Worm (Caenorhabditis elegans) whole organism, L1 larva: ENCODE results near the gene srh-69.

Experiments
- aly-2 ChIP-seq: fragments of 150-350 bp; optimal IDR thresholded peaks from 2 replicates; lab custom pipeline; 2014; ENCODE audit warnings: missing biosample characterization, missing genetic modification characterization
- ama-1 ChIP-seq: fragments of 150-350 bp; optimal IDR thresholded peaks from 2 replicates; lab custom pipeline; 2014
- ceh-82 ChIP-seq, 3 experiments: fragments of 150-350 bp in 1 of 3; sonication (generic microtip) in 2 of 3; optimal IDR thresholded peaks; 2 replicates each; lab custom pipeline; 2014 to 2017; ENCODE audit warnings: missing biosample characterization in 3 of 3, missing genetic modification characterization in 3 of 3
- elt-3 ChIP-seq, 6 experiments: fragments of 150-350 bp in 1 of 6; sonication (generic microtip); optimal IDR thresholded peaks; 2 replicates each; lab custom pipeline; 2017 to 2018; ENCODE audit warnings: missing biosample characterization in 6 of 6, missing genetic modification characterization in 6 of 6, inconsistent platforms in 1 of 6
- hpl-2 ChIP-seq: fragments of 150-350 bp; optimal IDR thresholded peaks from 2 replicates; lab custom pipeline; 2014; ENCODE audit warnings: missing biosample characterization, missing genetic modification reagents, missing genetic modification characterization
- lin-13 ChIP-seq: fragments of 150-350 bp; optimal IDR thresholded peaks from 2 replicates; lab custom pipeline; 2014; ENCODE audit warnings: missing biosample characterization, missing genetic modification reagents, missing genetic modification characterization
- lin-35 ChIP-seq, 2 experiments: fragments of 150-350 bp; optimal IDR thresholded peaks; 2 replicates each; lab custom pipeline; 2014; ENCODE audit warnings: missing biosample characterization in 2 of 2, missing genetic modification characterization in 2 of 2, missing genetic modification reagents in 2 of 2
- lir-3 ChIP-seq: sonication (generic microtip); optimal IDR thresholded peaks from 2 replicates; lab custom pipeline; 2016; ENCODE audit warnings: mild to moderate bottlenecking, missing genetic modification characterization, moderate library complexity, missing compliant biosample characterization; ENCODE audit not compliant: poor library complexity
- nhr-77 ChIP-seq: fragments of 150-350 bp; optimal IDR thresholded peaks from 2 replicates; lab custom pipeline; 2014; ENCODE audit warnings: missing biosample characterization, missing genetic modification characterization
- skn-1 ChIP-seq: fragments of 150-350 bp; optimal IDR thresholded peaks from 2 replicates; lab custom pipeline; 2014; ENCODE audit warnings: missing biosample characterization, missing genetic modification characterization
- tlp-1 ChIP-seq: fragments of 150-350 bp; optimal IDR thresholded peaks from 2 replicates; lab custom pipeline; 2014; ENCODE audit warnings: missing biosample characterization, missing genetic modification characterization
- unc-62 ChIP-seq: fragments of 150-350 bp; optimal IDR thresholded peaks from 2 replicates; lab custom pipeline; 2014; ENCODE audit warnings: missing biosample characterization, missing genetic modification reagents, missing genetic modification characterization

DNA sequence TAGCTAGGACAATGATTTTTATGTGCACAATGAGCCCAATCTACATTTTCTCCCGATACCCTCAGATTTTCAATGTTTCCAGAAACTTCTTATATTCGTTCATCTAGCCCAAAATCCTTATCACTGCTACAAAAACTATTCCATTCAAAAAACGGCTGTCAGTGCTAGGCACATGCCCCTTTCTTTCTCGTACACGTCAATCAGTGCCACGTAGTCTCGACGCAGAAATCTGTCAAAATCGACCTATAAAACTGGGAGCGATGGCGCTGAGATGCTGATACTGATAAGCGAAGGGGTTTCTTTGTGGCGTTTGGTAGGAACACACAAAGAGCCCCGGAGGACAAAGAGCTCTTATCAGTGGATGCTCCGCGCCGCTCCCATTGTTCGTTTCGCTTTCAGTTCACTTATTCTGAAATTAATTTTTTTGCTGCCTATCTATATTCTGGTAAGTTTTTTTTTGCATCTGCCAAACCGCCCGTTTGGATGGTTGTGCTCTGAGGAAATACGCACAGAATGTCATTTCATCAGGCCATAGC, 4.4 kb upstream of the srh-69 start, which contains the start of gene srh-70:
- TF ChIP-seq ceh-82 (tag; optimal IDR thresholded peaks at IDR 0.05; lab: Kevin White, UChicago) (no peak), lin-13 (no peak), hpl-2 (GFP tag; lab: Kevin White, UChicago) (no peak), skn-1 (tag; lab: Kevin White, UChicago) (no peak), lir-3 (tag; lab: Kevin White, UChicago) (no peak), aly-2 (tag; lab: Kevin White, UChicago) (no peak), ama-1 (lab: Kevin White, UChicago) (no peak), unc-62 (GFP tag; lab: Kevin White, UChicago) (no peak), nhr-77 (no peak), elt-3 (tag; optimal IDR thresholded peaks at IDR 0.05; lab: Kevin White, UChicago) (no peak), lin-35 (GFP tag; optimal IDR thresholded peaks at IDR 0.05; lab: Kevin White, UChicago) (no peak), tlp-1 (no peak)
